Fruit fly (Drosophila melanogaster) whole organism, embryonic: ENCODE results near the gene PpV.
A peak's percentile ranks its signal among the peaks of the same experiment; 100 is the strongest.

Experiments used
- ATbp ChIP-seq: fragments of 200-800 bp; sonication (Bioruptor generic); optimal IDR thresholded peaks from 2 replicates; lab custom pipeline; 2017; ENCODE audit warnings: missing biosample characterization, mild to moderate bottlenecking, missing genetic modification characterization, missing genetic modification reagents
- CG10565 ChIP-seq: fragments of 200-800 bp; sonication (Bioruptor generic); optimal IDR thresholded peaks from 3 replicates; lab custom pipeline; 2016; ENCODE audit warnings: missing biosample characterization, mild to moderate bottlenecking, missing genetic modification characterization
- CG11560 ChIP-seq: fragments of 200-800 bp; sonication (Bioruptor generic); IDR thresholded peaks from 3 replicates; pipeline ENCODE4 v1.3.6; 2022; ENCODE audit warnings: missing biosample characterization, missing genetic modification characterization
- CG14050 ChIP-seq: fragments of 200-800 bp; sonication (Bioruptor generic); IDR thresholded peaks from 3 replicates; pipeline ENCODE4 v1.3.6; 2022; ENCODE audit warnings: missing biosample characterization, missing genetic modification characterization
- CG17612 ChIP-seq: fragments of 200-800 bp; sonication (Bioruptor generic); IDR thresholded peaks from 2 replicates; pipeline ENCODE4 v1.3.6; 2022; ENCODE audit warnings: missing biosample characterization, missing genetic modification characterization
- CG17829 ChIP-seq: fragments of 200-800 bp; optimal IDR thresholded peaks from 2 replicates; lab custom pipeline; 2019; ENCODE audit warnings: missing biosample characterization, mild to moderate bottlenecking, missing genetic modification characterization, moderate library complexity
- CG17912 ChIP-seq: fragments of 200-800 bp; sonication (Bioruptor generic); optimal IDR thresholded peaks from 2 replicates; lab custom pipeline; 2018; ENCODE audit warnings: missing biosample characterization, mild to moderate bottlenecking, missing genetic modification characterization
- CG18599 ChIP-seq: fragments of 200-800 bp; sonication (Bioruptor generic); optimal IDR thresholded peaks from 3 replicates; lab custom pipeline; 2017; ENCODE audit warnings: missing biosample characterization, missing genetic modification characterization, mild to moderate bottlenecking, moderate library complexity, missing genetic modification reagents
- CG18619 ChIP-seq: fragments of 200-800 bp; sonication (Bioruptor generic); optimal IDR thresholded peaks from 3 replicates; lab custom pipeline; 2017; ENCODE audit warnings: missing biosample characterization, mild to moderate bottlenecking, missing genetic modification characterization
- CG30431 ChIP-seq: fragments of 200-800 bp; sonication (Bioruptor generic); optimal IDR thresholded peaks from 2 replicates; lab custom pipeline; 2017; ENCODE audit warnings: missing biosample characterization, missing genetic modification characterization
- CG3281 ChIP-seq: fragments of 200-800 bp; sonication (Bioruptor generic); optimal IDR thresholded peaks from 3 replicates; lab custom pipeline; 2017; ENCODE audit warnings: missing biosample characterization, mild to moderate bottlenecking, missing genetic modification characterization
- CG3726 ChIP-seq: fragments of 200-800 bp; sonication (Bioruptor generic); IDR thresholded peaks from 3 replicates; pipeline ENCODE4, ENCODE4 v1.3.6; 2022; ENCODE audit warnings: missing biosample characterization, missing genetic modification characterization
- CG4282 ChIP-seq: fragments of 200-800 bp; sonication (Bioruptor generic); optimal IDR thresholded peaks from 2 replicates; lab custom pipeline; 2016; ENCODE audit warnings: missing biosample characterization, missing genetic modification characterization
- CG6175 ChIP-seq: fragments of 200-800 bp; sonication (Bioruptor generic); IDR thresholded peaks from 3 replicates; pipeline ENCODE4 v1.3.6; 2022; ENCODE audit warnings: missing biosample characterization, missing genetic modification characterization
- CG6272 ChIP-seq: fragments of 200-800 bp; sonication (Bioruptor generic); IDR thresholded peaks from 2 replicates; pipeline ENCODE4 v1.3.6; 2022; ENCODE audit warnings: missing biosample characterization, missing genetic modification characterization
- CG6854 ChIP-seq: fragments of 200-800 bp; sonication (Bioruptor generic); optimal IDR thresholded peaks from 3 replicates; lab custom pipeline; 2017; ENCODE audit warnings: missing biosample characterization, mild to moderate bottlenecking, missing genetic modification characterization
- CG7271 ChIP-seq: fragments of 200-800 bp; sonication (Bioruptor generic); optimal IDR thresholded peaks from 2 replicates; lab custom pipeline; 2018; ENCODE audit warnings: missing biosample characterization, mild to moderate bottlenecking, missing genetic modification characterization, moderate library complexity
- CG7786 ChIP-seq: fragments of 200-800 bp; sonication (Bioruptor generic); optimal IDR thresholded peaks from 2 replicates; lab custom pipeline; 2016; ENCODE audit warnings: missing biosample characterization, missing genetic modification characterization
- CG7987 ChIP-seq: fragments of 200-800 bp; sonication (Bioruptor generic); optimal IDR thresholded peaks from 2 replicates; lab custom pipeline; 2018; ENCODE audit warnings: missing biosample characterization, mild to moderate bottlenecking, missing genetic modification characterization, moderate library complexity
- CG9727 ChIP-seq: fragments of 200-800 bp; sonication (Bioruptor generic); optimal IDR thresholded peaks from 3 replicates; lab custom pipeline; 2017; ENCODE audit warnings: missing biosample characterization, mild to moderate bottlenecking, missing genetic modification characterization
- Dad ChIP-seq: fragments of 200-800 bp; sonication (Bioruptor generic); optimal IDR thresholded peaks from 3 replicates; lab custom pipeline; 2016; ENCODE audit warnings: missing biosample characterization, missing genetic modification characterization
- Dek ChIP-seq: fragments of 200-800 bp; sonication (Bioruptor generic); optimal IDR thresholded peaks from 3 replicates; lab custom pipeline; 2019; ENCODE audit warnings: missing biosample characterization, mild to moderate bottlenecking, missing genetic modification characterization, moderate library complexity
- Doc3 ChIP-seq: fragments of 200-800 bp; sonication (Bioruptor generic); IDR thresholded peaks from 3 replicates; pipeline ENCODE4 v1.3.6; 2022; ENCODE audit warnings: missing biosample characterization, missing genetic modification characterization; ENCODE audit not compliant: partially characterized antibody
- HLHmδ ChIP-seq: fragments of 200-800 bp; sonication (Bioruptor generic); optimal IDR thresholded peaks from 2 replicates; lab custom pipeline; 2018; ENCODE audit warnings: missing biosample characterization, mild to moderate bottlenecking, missing genetic modification characterization, moderate library complexity
- Hmx ChIP-seq: fragments of 200-800 bp; sonication (Bioruptor generic); optimal IDR thresholded peaks from 2 replicates; lab custom pipeline; 2016; ENCODE audit warnings: missing biosample characterization, missing genetic modification characterization
- Hr3 ChIP-seq: fragments of 200-800 bp; sonication (Bioruptor generic); optimal IDR thresholded peaks from 3 replicates; lab custom pipeline; 2016; ENCODE audit warnings: missing biosample characterization, missing genetic modification characterization
- Max ChIP-seq: fragments of 200-800 bp; sonication (Bioruptor generic); optimal IDR thresholded peaks from 2 replicates; lab custom pipeline; 2016; ENCODE audit warnings: missing biosample characterization, mild to moderate bottlenecking, missing genetic modification characterization
- Mes4 ChIP-seq: fragments of 200-800 bp; sonication (Bioruptor generic); optimal IDR thresholded peaks from 2 replicates; lab custom pipeline; 2016; ENCODE audit warnings: missing biosample characterization, missing genetic modification characterization
- Mrtf ChIP-seq: fragments of 200-800 bp; sonication (Bioruptor generic); IDR thresholded peaks from 3 replicates; pipeline ENCODE4 v1.3.6; 2022; ENCODE audit warnings: missing biosample characterization, missing genetic modification characterization
- Nf-YC ChIP-seq: fragments of 200-800 bp; optimal IDR thresholded peaks from 3 replicates; lab custom pipeline; 2019; ENCODE audit warnings: missing biosample characterization, mild to moderate bottlenecking, missing genetic modification characterization, moderate library complexity
- Sox100B ChIP-seq: fragments of 200-800 bp; sonication (Bioruptor generic); optimal IDR thresholded peaks from 3 replicates; lab custom pipeline; 2018; ENCODE audit warnings: missing biosample characterization, mild to moderate bottlenecking, missing genetic modification characterization
- Stat92E ChIP-seq, 3 experiments: fragments of >200 bp in 2 of 3; fragments of 200-800 bp in 1 of 3; sonication (Bioruptor generic) in 1 of 3; optimal IDR thresholded peaks; 2 replicates each; lab custom pipeline; 2017 to 2019; ENCODE audit warnings: missing biosample characterization in 3 of 3, missing genetic modification characterization in 3 of 3, mild to moderate bottlenecking in 1 of 3, moderate library complexity in 1 of 3
- bcd ChIP-seq: fragments of 200-800 bp; sonication (Bioruptor generic); optimal IDR thresholded peaks from 2 replicates; lab custom pipeline; 2017; ENCODE audit warnings: missing biosample characterization, mild to moderate bottlenecking, missing genetic modification characterization
- caup ChIP-seq: fragments of 200-800 bp; sonication (Bioruptor generic); optimal IDR thresholded peaks from 3 replicates; lab custom pipeline; 2017; ENCODE audit warnings: missing biosample characterization, mild to moderate bottlenecking, missing genetic modification characterization, moderate library complexity; ENCODE audit not compliant: severe bottlenecking
- eve ChIP-seq, 2 experiments: fragments of >200 bp; optimal IDR thresholded peaks; 2 replicates each; lab custom pipeline; 2017; ENCODE audit warnings: missing biosample characterization in 2 of 2, missing genetic modification characterization in 2 of 2
- fu2 ChIP-seq: fragments of 200-800 bp; sonication (Bioruptor generic); optimal IDR thresholded peaks from 2 replicates; lab custom pipeline; 2016; ENCODE audit warnings: missing biosample characterization, missing genetic modification characterization
- gsb ChIP-seq: fragments of 200-800 bp; sonication (Bioruptor generic); IDR thresholded peaks from 2 replicates; pipeline ENCODE4 v1.3.6; 2022; ENCODE audit warnings: missing biosample characterization, missing genetic modification characterization
- jigr1 ChIP-seq: fragments of 200-800 bp; sonication (Bioruptor generic); IDR thresholded peaks from 3 replicates; pipeline ENCODE4 v1.3.6; 2022; ENCODE audit warnings: missing biosample characterization, missing genetic modification characterization
- jing ChIP-seq: fragments of 200-800 bp; sonication (Bioruptor generic); optimal IDR thresholded peaks from 2 replicates; lab custom pipeline; 2018; ENCODE audit warnings: missing biosample characterization, mild to moderate bottlenecking, missing genetic modification characterization
- ken ChIP-seq: fragments of 200-800 bp; sonication (Bioruptor generic); IDR thresholded peaks from 3 replicates; pipeline ENCODE4 v1.3.6; 2022; ENCODE audit warnings: missing biosample characterization, missing genetic modification characterization
- nmo ChIP-seq: fragments of 200-800 bp; sonication (Bioruptor generic); optimal IDR thresholded peaks from 2 replicates; lab custom pipeline; 2018; ENCODE audit warnings: missing biosample characterization, mild to moderate bottlenecking, missing genetic modification characterization, moderate library complexity
- p53 ChIP-seq: fragments of 200-800 bp; sonication (Bioruptor generic); optimal IDR thresholded peaks from 2 replicates; lab custom pipeline; 2016; ENCODE audit warnings: missing biosample characterization, missing genetic modification characterization
- run ChIP-seq: fragments of 200-800 bp; sonication (Bioruptor generic); optimal IDR thresholded peaks from 3 replicates; lab custom pipeline; 2018; ENCODE audit warnings: missing biosample characterization, mild to moderate bottlenecking, missing genetic modification characterization
- sug ChIP-seq: fragments of 200-800 bp; optimal IDR thresholded peaks from 2 replicates; lab custom pipeline; 2019; ENCODE audit warnings: missing biosample characterization, mild to moderate bottlenecking, missing genetic modification characterization, moderate library complexity
- tin ChIP-seq: fragments of 200-800 bp; sonication (Bioruptor generic); optimal IDR thresholded peaks from 3 replicates; lab custom pipeline; 2016; ENCODE audit warnings: missing biosample characterization, missing genetic modification characterization
- tx ChIP-seq: fragments of 200-800 bp; sonication (Bioruptor generic); optimal IDR thresholded peaks from 2 replicates; lab custom pipeline; 2016; ENCODE audit warnings: missing biosample characterization, missing genetic modification characterization
- wek ChIP-seq: fragments of 200-800 bp; sonication (Bioruptor generic); optimal IDR thresholded peaks from 3 replicates; lab custom pipeline; 2018; ENCODE audit warnings: missing biosample characterization, mild to moderate bottlenecking, missing genetic modification characterization, moderate library complexity
- zen2 ChIP-seq: fragments of 200-800 bp; sonication (Bioruptor generic); IDR thresholded peaks from 3 replicates; pipeline ENCODE4 v1.3.6; 2022; ENCODE audit warnings: missing biosample characterization, missing genetic modification characterization; ENCODE audit not compliant: partially characterized antibody
- zfh1 ChIP-seq: fragments of 200-800 bp; sonication (Bioruptor generic); IDR thresholded peaks from 3 replicates; pipeline ENCODE4 v1.3.6; 2022; ENCODE audit warnings: missing biosample characterization, missing genetic modification characterization
- zfh2 ChIP-seq: fragments of 200-800 bp; sonication (Bioruptor generic); optimal IDR thresholded peaks from 2 replicates; lab custom pipeline; 2016; ENCODE audit warnings: missing biosample characterization, missing genetic modification characterization

The PpV gene

dm6 chrX:6346926-6347367 lies 25.8 kb downstream of the PpV start, which contains the start of gene CG3847 (continued):
- TF ChIP-seq zen2 (GFP tag; lab: Robert Waterston, UW) (no peak; the same call in 2 of the 3 replicates), CG30431 (no peak), Stat92E (GFP tag; optimal IDR thresholded peaks at IDR 0.05; lab: Kevin White, UChicago) (peak in 1 of 3 experiments; percentile 37), CG10565 (no peak), zfh2 (peak; percentile 21), Doc3 (GFP tag; lab: Robert Waterston, UW) (0 out of 3 replicates have a peak, but pooled peaks have one; percentile 22), CG3726 (GFP tag; lab: Robert Waterston, UW) (no peak), Mes4 (GFP tag; lab: Kevin White, UChicago) (peak; percentile 4), CG6854 (GFP tag; lab: Kevin White, UChicago) (no peak), Hr3 (GFP tag; lab: Kevin White, UChicago) (peak; percentile 14), caup (peak; percentile 8), Mrtf (no peak), jing (GFP tag; lab: Kevin White, UChicago) (no peak), HLHmδ (no peak), CG17912 (GFP tag; lab: Kevin White, UChicago) (peak; percentile 26), tin (peak; percentile 12), Hmx (GFP tag; lab: Kevin White, UChicago) (no peak), Dek (peak; percentile 16), CG9727 (GFP tag; lab: Kevin White, UChicago) (peak; percentile 43), Sox100B (no peak), Max (peak; percentile 13), CG3281 (GFP tag; lab: Kevin White, UChicago) (peak; percentile 46), bcd (GFP tag; lab: Kevin White, UChicago) (peak; percentile 30), eve (GFP tag; optimal IDR thresholded peaks at IDR 0.05; lab: Kevin White, UChicago) (no peak), nmo (GFP tag; lab: Kevin White, UChicago) (peak; percentile 69), CG18599 (GFP tag; lab: Kevin White, UChicago) (peak; percentile 58), CG6272 (GFP tag; lab: Robert Waterston, UW) (0 out of 2 replicates have a peak, but pooled peaks have one; percentile 16), ATbp (GFP tag; lab: Kevin White, UChicago) (peak; percentile 26), jigr1 (GFP tag; lab: Robert Waterston, UW) (no peak), sug (tag; lab: Kevin White, UChicago) (peak; percentile 55), fu2 (no peak), CG18619 (GFP tag; lab: Kevin White, UChicago) (peak; percentile 8), CG7987 (GFP tag; lab: Kevin White, UChicago) (peak; percentile 37), CG17829 (tag; lab: Kevin White, UChicago) (peak; percentile 55), CG17612 (no peak), Dad (peak; percentile 18), CG11560 (tag; lab: Robert Waterston, UW) (no peak), CG7271 (tag; lab: Kevin White, UChicago) (peak; percentile 55), wek (GFP tag; lab: Kevin White, UChicago) (no peak), p53 (GFP tag; lab: Kevin White, UChicago) (peak; percentile 19), zfh1 (GFP tag; lab: Robert Waterston, UW) (no peak), ken (GFP tag; lab: Robert Waterston, UW) (0 out of 3 replicates have a peak, but pooled peaks have one; percentile 50), CG4282 (GFP tag; lab: Kevin White, UChicago) (peak; percentile 33), tx (GFP tag; lab: Kevin White, UChicago) (no peak), CG6175 (GFP tag; lab: Robert Waterston, UW) (peak; percentile 54; the same call in 1 of the 3 replicates), Nf-YC (tag; lab: Kevin White, UChicago) (peak; percentile 47), CG14050 (GFP tag; lab: Robert Waterston, UW) (no peak), CG7786 (peak; percentile 35), gsb (GFP tag; lab: Robert Waterston, UW) (no peak), run (tag; lab: Kevin White, UChicago) (no peak)
